Worm (Caenorhabditis elegans): ENCODE results near the gene nspg-5.

Gene nspg-5

ce11 chrX:2981715-2982114, at the start of gene nspg-5:
nspg-5 (plus strand) TSS chrX:2982015.
- TF ChIP-seq ham-2 (GFP tag; optimal IDR thresholded peaks at IDR 0.05) (no peak), snpc-4 (tag; optimal IDR thresholded peaks at IDR 0.05) (no peak), elt-3 (tag; optimal IDR thresholded peaks at IDR 0.05) (no peak), pha-4 (tag; optimal IDR thresholded peaks at IDR 0.05) (no peak), ceh-83 (GFP tag; optimal IDR thresholded peaks at IDR 0.05) (no peak)

- TF ChIP-seq mab-5 (tag; optimal IDR thresholded peaks at IDR 0.05) (no peak), ham-2 (GFP tag; optimal IDR thresholded peaks at IDR 0.05) (no peak), pha-4 (tag; optimal IDR thresholded peaks at IDR 0.05) (no peak), sptf-1 (tag; optimal IDR thresholded peaks at IDR 0.05) (no peak), hlh-1 (tag; optimal IDR thresholded peaks at IDR 0.05) (no peak), ceh-39 (tag; optimal IDR thresholded peaks at IDR 0.05) (no peak), nhr-2 (tag; optimal IDR thresholded peaks at IDR 0.05) (no peak), tbx-8 (GFP tag; optimal IDR thresholded peaks at IDR 0.05) (no peak), flh-1 (GFP tag; optimal IDR thresholded peaks at IDR 0.05) (no peak), unc-120 (tag; optimal IDR thresholded peaks at IDR 0.05; ENCODE audit: poor library complexity, severe bottlenecking) (no peak)
Observed at ce11 chrX:2933061-2933460, 48.8 kb upstream of the nspg-5 start, which contains the start of gene fard-1. fard-1 (plus strand) TSS chrX:2933361.

- TF ChIP-seq ces-1 (GFP tag; optimal IDR thresholded peaks at IDR 0.05) = peak; percentile 51
- TF ChIP-seq unc-62 (GFP tag; optimal IDR thresholded peaks at IDR 0.05) = peak; percentile 37
- TF ChIP-seq hlh-1 (tag; optimal IDR thresholded peaks at IDR 0.05) = peak; percentile 21
- no peak for TF ChIP-seq nhr-12 (tag; optimal IDR thresholded peaks at IDR 0.05)
- no peak for TF ChIP-seq bed-3 (GFP tag; optimal IDR thresholded peaks at IDR 0.05)
Observed at ce11 chrX:2939085-2939484, 42.7 kb upstream of the nspg-5 start.

- TF ChIP-seq M03D4.4 (tag; optimal IDR thresholded peaks at IDR 0.05) (no peak), ceh-39 (tag; optimal IDR thresholded peaks at IDR 0.05) (no peak), cnd-1 (tag; optimal IDR thresholded peaks at IDR 0.05) (no peak), unc-120 (tag; optimal IDR thresholded peaks at IDR 0.05; ENCODE audit: poor library complexity, severe bottlenecking) (no peak), ztf-11 (tag; optimal IDR thresholded peaks at IDR 0.05) (no peak), hlh-1 (tag; optimal IDR thresholded peaks at IDR 0.05) (no peak), ham-2 (GFP tag; optimal IDR thresholded peaks at IDR 0.05) (no peak), blmp-1 (tag; optimal IDR thresholded peaks at IDR 0.05) (no peak), bed-3 (GFP tag; optimal IDR thresholded peaks at IDR 0.05) (no peak), zip-8 (tag; optimal IDR thresholded peaks at IDR 0.05) (no peak), nhr-12 (tag; optimal IDR thresholded peaks at IDR 0.05) (no peak), sptf-1 (tag; optimal IDR thresholded peaks at IDR 0.05) (no peak), ceh-43 (GFP tag; optimal IDR thresholded peaks at IDR 0.05) (no peak), ceh-83 (GFP tag; optimal IDR thresholded peaks at IDR 0.05) (no peak), nhr-237 (tag; optimal IDR thresholded peaks at IDR 0.05) (no peak), mab-5 (tag; optimal IDR thresholded peaks at IDR 0.05) (no peak), sem-2 (GFP tag; optimal IDR thresholded peaks at IDR 0.05) (no peak)
Observed at ce11 chrX:2939526-2939925, 42.3 kb upstream of the nspg-5 start.

- TF ChIP-seq mab-5 (tag; optimal IDR thresholded peaks at IDR 0.05) = no peak
- no peak for TF ChIP-seq elt-3 (tag; optimal IDR thresholded peaks at IDR 0.05)
- peak; percentile 1 for TF ChIP-seq nhr-2 (tag; optimal IDR thresholded peaks at IDR 0.05)
- TF ChIP-seq elt-1 (tag; optimal IDR thresholded peaks at IDR 0.05; ENCODE audit: borderline replicate concordance, insufficient read depth) = no peak
- TF ChIP-seq nhr-76 (tag; optimal IDR thresholded peaks at IDR 0.05) = no peak
- TF ChIP-seq blmp-1 (tag; optimal IDR thresholded peaks at IDR 0.05) = no peak
- TF ChIP-seq ceh-83 (GFP tag; optimal IDR thresholded peaks at IDR 0.05) = no peak
- no peak for TF ChIP-seq ztf-11 (tag; optimal IDR thresholded peaks at IDR 0.05)
- TF ChIP-seq drap-1 (GFP tag; optimal IDR thresholded peaks at IDR 0.05) = no peak
- TF ChIP-seq pha-4 (tag; optimal IDR thresholded peaks at IDR 0.05) = no peak
- no peak for TF ChIP-seq nhr-12 (tag; optimal IDR thresholded peaks at IDR 0.05)
- TF ChIP-seq flh-1 (GFP tag; optimal IDR thresholded peaks at IDR 0.05) = no peak
- no peak for TF ChIP-seq nhr-28 (tag; optimal IDR thresholded peaks at IDR 0.05)
- peak; percentile 15 for TF ChIP-seq hlh-1 (tag; optimal IDR thresholded peaks at IDR 0.05)
Observed at ce11 chrX:2940572-2940971, 41.2 kb upstream of the nspg-5 start, which contains the start of gene pfk-1.1. pfk-1.1 (plus strand) TSS chrX:2940872.

- TF ChIP-seq mep-1 (tag; optimal IDR thresholded peaks at IDR 0.05) (no peak), unc-39 (tag; optimal IDR thresholded peaks at IDR 0.05) (no peak), tbx-8 (GFP tag; optimal IDR thresholded peaks at IDR 0.05) (no peak), nhr-12 (tag; optimal IDR thresholded peaks at IDR 0.05) (no peak), elt-1 (tag; optimal IDR thresholded peaks at IDR 0.05; ENCODE audit: borderline replicate concordance, insufficient read depth) (no peak), blmp-1 (tag; optimal IDR thresholded peaks at IDR 0.05) (no peak), unc-62 (GFP tag; optimal IDR thresholded peaks at IDR 0.05) (no peak), nhr-76 (tag; optimal IDR thresholded peaks at IDR 0.05) (no peak)
Observed at ce11 chrX:2942327-2942726, 39.5 kb upstream of the nspg-5 start.

All from whole organism, mixed stage, embryonic.